Fruit fly (Drosophila melanogaster): ENCODE results near the gene Gfat1.

- TF ChIP-seq CG15336 (GFP tag; IDR thresholded peaks at IDR 0.05) (no peak), achi (GFP tag; optimal IDR thresholded peaks at IDR 0.05) (no peak), pdm3 (GFP tag; optimal IDR thresholded peaks at IDR 0.05) (no peak)
Measured at dm6 chr3R:4180543-4181214, 54.4 kb downstream of the Gfat1 start.

Measured in whole organism, prepupa.